Worm (Caenorhabditis elegans) whole organism, L4 larva: ENCODE measurements around the gene dnpp-1.
A peak's percentile ranks its signal among the peaks of the same experiment; 100 is the strongest.

Source experiments
- F10B5.3 ChIP-seq: sonication (generic microtip); optimal IDR thresholded peaks from 2 replicates; lab custom pipeline; 2016; ENCODE audit warnings: mild to moderate bottlenecking, missing genetic modification characterization, missing compliant biosample characterization
- F44E2.7 ChIP-seq: fragments of 200-800 bp; sonication (Bioruptor generic); IDR thresholded peaks from 2 replicates; pipeline ENCODE4 v2.1.2; 2022; ENCODE audit warnings: missing genetic modification characterization, missing compliant biosample characterization
- R02D3.7 ChIP-seq: fragments of 150-350 bp; sonication (generic microtip); optimal IDR thresholded peaks from 3 replicates; lab custom pipeline; 2014; ENCODE audit warnings: missing biosample characterization, missing genetic modification characterization
- T26A8.4 ChIP-seq: fragments of 200-800 bp; sonication (Bioruptor generic); IDR thresholded peaks from 2 replicates; pipeline ENCODE4 v1.3.6; 2022; ENCODE audit warnings: missing genetic modification characterization, missing compliant biosample characterization
- Y48G9A.11 ChIP-seq: fragments of 200-800 bp; sonication (Bioruptor generic); IDR thresholded peaks from 2 replicates; pipeline ENCODE4 v1.3.6; 2022; ENCODE audit warnings: missing genetic modification reagents, missing genetic modification characterization, missing compliant biosample characterization
- Y75B8A.6 ChIP-seq: fragments of 200-800 bp; sonication (Bioruptor generic); IDR thresholded peaks from 2 replicates; pipeline ENCODE4 v1.3.6; 2022; ENCODE audit warnings: missing genetic modification reagents, missing genetic modification characterization, missing compliant biosample characterization
- aha-1 ChIP-seq: fragments of 150-350 bp; peaks from one replicate; lab custom pipeline; 2014; ENCODE audit warnings: missing biosample characterization, missing genetic modification characterization
- aly-2 ChIP-seq: sonication (generic microtip); optimal IDR thresholded peaks from 2 replicates; lab custom pipeline; 2018; ENCODE audit warnings: missing biosample characterization, missing genetic modification characterization
- attf-4 ChIP-seq: sonication (generic microtip); optimal IDR thresholded peaks from 3 replicates; lab custom pipeline; 2017; ENCODE audit warnings: missing biosample characterization, missing genetic modification characterization
- ceh-28 ChIP-seq: fragments of 150-350 bp; optimal IDR thresholded peaks from 2 replicates; lab custom pipeline; 2014; ENCODE audit warnings: missing biosample characterization, missing genetic modification reagents, missing genetic modification characterization
- ceh-62 ChIP-seq: sonication (generic microtip); optimal IDR thresholded peaks from 2 replicates; lab custom pipeline; 2017; ENCODE audit warnings: missing biosample characterization, missing genetic modification characterization
- dmd-8 ChIP-seq: fragments of 200-800 bp; sonication (Bioruptor generic); IDR thresholded peaks from 2 replicates; pipeline ENCODE4 v1.3.6; 2022; ENCODE audit warnings: missing genetic modification characterization, missing compliant biosample characterization
- dmd-9 ChIP-seq: fragments of 200-800 bp; sonication (Bioruptor generic); IDR thresholded peaks from 2 replicates; pipeline ENCODE4 v1.3.6; 2022; ENCODE audit warnings: missing genetic modification reagents, missing genetic modification characterization, missing compliant biosample characterization
- dpl-1 ChIP-seq: fragments of 150-350 bp; optimal IDR thresholded peaks from 2 replicates; lab custom pipeline; 2014; ENCODE audit warnings: missing biosample characterization, missing genetic modification reagents, missing genetic modification characterization
- duxl-1 ChIP-seq: sonication (generic microtip); optimal IDR thresholded peaks from 2 replicates; lab custom pipeline; 2016; ENCODE audit warnings: mild to moderate bottlenecking, missing genetic modification characterization, moderate library complexity, missing compliant biosample characterization; ENCODE audit not compliant: poor library complexity
- egl-43 ChIP-seq: fragments of 200-800 bp; sonication (Bioruptor generic); IDR thresholded peaks from 2 replicates; pipeline ENCODE4 v1.3.6; 2022; ENCODE audit warnings: missing genetic modification reagents, missing genetic modification characterization, missing compliant biosample characterization
- fkh-10 ChIP-seq: fragments of 150-350 bp; optimal IDR thresholded peaks from 2 replicates; lab custom pipeline; 2014; ENCODE audit warnings: missing biosample characterization, missing genetic modification reagents, missing genetic modification characterization
- hlh-11 ChIP-seq: fragments of 200-800 bp; sonication (Bioruptor generic); optimal IDR thresholded peaks from 2 replicates; lab custom pipeline; 2018; ENCODE audit warnings: mild to moderate bottlenecking, missing genetic modification characterization, missing compliant biosample characterization
- hlh-30 ChIP-seq: sonication (generic microtip); optimal IDR thresholded peaks from 2 replicates; lab custom pipeline; 2017; ENCODE audit warnings: antibody characterized with exemption, mild to moderate bottlenecking, missing genetic modification characterization, missing compliant biosample characterization; ENCODE audit not compliant: insufficient read depth
- hmg-1.1 ChIP-seq: fragments of 200-800 bp; sonication (Bioruptor generic); IDR thresholded peaks from 2 replicates; pipeline ENCODE4 v1.3.6; 2022; ENCODE audit warnings: missing genetic modification reagents, missing genetic modification characterization, missing compliant biosample characterization
- jun-1 ChIP-seq: fragments of 150-350 bp; optimal IDR thresholded peaks from 2 replicates; lab custom pipeline; 2014; ENCODE audit warnings: missing biosample characterization, missing genetic modification reagents, missing genetic modification characterization
- lin-1 ChIP-seq: fragments of 200-800 bp; sonication (Bioruptor generic); IDR thresholded peaks from 2 replicates; pipeline ENCODE4 v1.3.6; 2022; ENCODE audit warnings: missing genetic modification reagents, missing genetic modification characterization, missing compliant biosample characterization
- lin-15B ChIP-seq: fragments of 150-350 bp; sonication (generic microtip); optimal IDR thresholded peaks from 3 replicates; lab custom pipeline; 2014; ENCODE audit warnings: missing biosample characterization, missing genetic modification characterization
- lin-39 ChIP-seq: fragments of 150-350 bp; optimal IDR thresholded peaks from 2 replicates; lab custom pipeline; 2014; ENCODE audit warnings: missing biosample characterization, missing genetic modification reagents, missing genetic modification characterization
- lir-3 ChIP-seq: sonication (generic microtip); optimal IDR thresholded peaks from 2 replicates; lab custom pipeline; 2016; ENCODE audit warnings: mild to moderate bottlenecking, missing genetic modification characterization, missing compliant biosample characterization
- madf-5 ChIP-seq, 2 experiments: fragments of 200-800 bp; sonication (Bioruptor generic); IDR thresholded peaks; 2 replicates each; pipeline ENCODE4 v1.3.6; 2022; ENCODE audit warnings: missing compliant biosample characterization in 2 of 2, missing genetic modification characterization in 2 of 2
- madf-9 ChIP-seq: fragments of 200-800 bp; sonication (Bioruptor generic); conservative IDR thresholded peaks from 2 replicates; pipeline ENCODE4 v1.3.6; 2022; ENCODE audit warnings: missing genetic modification reagents, missing genetic modification characterization, missing compliant biosample characterization
- mdl-1 ChIP-seq, 2 experiments: fragments of 150-350 bp in 1 of 2; sonication (generic microtip) in 1 of 2; optimal IDR thresholded peaks; 2 replicates each; lab custom pipeline; 2014 to 2017; ENCODE audit warnings: missing biosample characterization in 2 of 2, missing genetic modification characterization in 2 of 2
- mdt-29 ChIP-seq: fragments of 200-800 bp; sonication (Bioruptor generic); IDR thresholded peaks from 2 replicates; pipeline ENCODE4 v1.3.6; 2022; ENCODE audit warnings: missing genetic modification reagents, missing genetic modification characterization, missing compliant biosample characterization
- mes-2 ChIP-seq: sonication (generic microtip); optimal IDR thresholded peaks from 2 replicates; lab custom pipeline; 2016; ENCODE audit warnings: missing genotype, mild to moderate bottlenecking, missing genetic modification characterization, missing compliant biosample characterization; ENCODE audit not compliant: poor library complexity, severe bottlenecking
- mxl-3 ChIP-seq: fragments of 200-800 bp; sonication (Bioruptor generic); optimal IDR thresholded peaks from 2 replicates; lab custom pipeline; 2018; ENCODE audit warnings: mild to moderate bottlenecking, missing genetic modification characterization, missing compliant biosample characterization
- nhr-111 ChIP-seq: fragments of 200-800 bp; sonication (Bioruptor generic); optimal IDR thresholded peaks from 2 replicates; lab custom pipeline; 2018; ENCODE audit warnings: mild to moderate bottlenecking, missing genetic modification characterization, missing compliant biosample characterization
- nhr-28 ChIP-seq: fragments of 150-350 bp; optimal IDR thresholded peaks from 2 replicates; lab custom pipeline; 2014; ENCODE audit warnings: missing biosample characterization, missing genetic modification characterization
- nhr-42 ChIP-seq: fragments of 200-800 bp; sonication (Bioruptor generic); IDR thresholded peaks from 2 replicates; pipeline ENCODE4 v1.3.6; 2022; ENCODE audit warnings: missing genetic modification characterization, missing compliant biosample characterization
- nhr-48 ChIP-seq: sonication (generic microtip); optimal IDR thresholded peaks from 2 replicates; lab custom pipeline; 2016; ENCODE audit warnings: mild to moderate bottlenecking, missing genetic modification characterization, missing compliant biosample characterization
- nhr-76 ChIP-seq: fragments of 150-350 bp; optimal IDR thresholded peaks from 2 replicates; lab custom pipeline; 2014; ENCODE audit warnings: missing biosample characterization, missing genetic modification characterization
- nhr-77 ChIP-seq: fragments of 150-350 bp; optimal IDR thresholded peaks from 2 replicates; lab custom pipeline; 2014; ENCODE audit warnings: missing biosample characterization, missing genetic modification characterization
- pha-4 ChIP-seq, 2 experiments: fragments of 150-350 bp in 1 of 2; fragments of 200-800 bp in 1 of 2; sonication (Bioruptor generic) in 1 of 2; IDR thresholded peaks in 1 of 2; optimal IDR thresholded peaks in 1 of 2; 2 replicates each; pipeline versions ENCODE4 v1.3.6 to Lab custom; 2014 to 2022; ENCODE audit warnings: missing genetic modification characterization in 2 of 2, missing genetic modification reagents in 2 of 2, missing biosample characterization in 1 of 2, missing compliant biosample characterization in 1 of 2
- php-3 ChIP-seq: fragments of 200-800 bp; sonication (Bioruptor generic); IDR thresholded peaks from 2 replicates; pipeline ENCODE4 v1.3.6; 2022; ENCODE audit warnings: missing genetic modification reagents, missing genetic modification characterization, missing compliant biosample characterization
- pqm-1 ChIP-seq: sonication (generic microtip); optimal IDR thresholded peaks from 2 replicates; lab custom pipeline; 2017; ENCODE audit warnings: missing biosample characterization, missing genetic modification characterization
- saeg-2 ChIP-seq: fragments of 200-800 bp; sonication (Bioruptor generic); IDR thresholded peaks from 2 replicates; pipeline ENCODE4 v1.3.6; 2022; ENCODE audit warnings: missing genetic modification reagents, missing genetic modification characterization, missing compliant biosample characterization
- snpc-4 ChIP-seq: fragments of 150-350 bp; optimal IDR thresholded peaks from 2 replicates; lab custom pipeline; 2014; ENCODE audit warnings: missing biosample characterization, missing genetic modification characterization
- spr-1 ChIP-seq: sonication (generic microtip); optimal IDR thresholded peaks from 2 replicates; lab custom pipeline; 2016; ENCODE audit warnings: mild to moderate bottlenecking, missing genetic modification characterization, missing compliant biosample characterization
- spr-3 ChIP-seq: fragments of 200-800 bp; sonication (Bioruptor generic); optimal IDR thresholded peaks from 2 replicates; lab custom pipeline; 2018; ENCODE audit warnings: mild to moderate bottlenecking, missing genetic modification characterization, missing compliant biosample characterization
- tra-1 ChIP-seq: fragments of 200-800 bp; sonication (Bioruptor generic); IDR thresholded peaks from 2 replicates; pipeline ENCODE4 v1.3.6; 2022; ENCODE audit warnings: missing genetic modification reagents, missing genetic modification characterization, missing compliant biosample characterization
- unc-130 ChIP-seq: sonication (generic microtip); optimal IDR thresholded peaks from 2 replicates; lab custom pipeline; 2016; ENCODE audit warnings: missing genetic modification reagents, missing genetic modification characterization, missing compliant biosample characterization
- unc-39 ChIP-seq: sonication (generic microtip); optimal IDR thresholded peaks from 2 replicates; lab custom pipeline; 2017; ENCODE audit warnings: missing biosample characterization, missing genetic modification characterization
- zfp-2 ChIP-seq: sonication (generic microtip); optimal IDR thresholded peaks from 2 replicates; lab custom pipeline; 2016; ENCODE audit warnings: mild to moderate bottlenecking, missing genetic modification characterization, missing compliant biosample characterization
- zip-11 ChIP-seq: fragments of 200-800 bp; sonication (Bioruptor generic); IDR thresholded peaks from 2 replicates; pipeline ENCODE4 v1.3.6; 2022; ENCODE audit warnings: missing genetic modification characterization, missing compliant biosample characterization
- zip-2 ChIP-seq: fragments of 150-350 bp; optimal IDR thresholded peaks from 2 replicates; lab custom pipeline; 2014; ENCODE audit warnings: missing biosample characterization, missing genetic modification characterization
- ztf-11 ChIP-seq: fragments of 150-350 bp; optimal IDR thresholded peaks from 2 replicates; lab custom pipeline; 2014; ENCODE audit warnings: missing biosample characterization, missing genetic modification characterization
- ztf-7 ChIP-seq: fragments of 150-350 bp; optimal IDR thresholded peaks from 2 replicates; lab custom pipeline; 2014; ENCODE audit warnings: missing biosample characterization, missing genetic modification characterization

Gene dnpp-1

DNA sequence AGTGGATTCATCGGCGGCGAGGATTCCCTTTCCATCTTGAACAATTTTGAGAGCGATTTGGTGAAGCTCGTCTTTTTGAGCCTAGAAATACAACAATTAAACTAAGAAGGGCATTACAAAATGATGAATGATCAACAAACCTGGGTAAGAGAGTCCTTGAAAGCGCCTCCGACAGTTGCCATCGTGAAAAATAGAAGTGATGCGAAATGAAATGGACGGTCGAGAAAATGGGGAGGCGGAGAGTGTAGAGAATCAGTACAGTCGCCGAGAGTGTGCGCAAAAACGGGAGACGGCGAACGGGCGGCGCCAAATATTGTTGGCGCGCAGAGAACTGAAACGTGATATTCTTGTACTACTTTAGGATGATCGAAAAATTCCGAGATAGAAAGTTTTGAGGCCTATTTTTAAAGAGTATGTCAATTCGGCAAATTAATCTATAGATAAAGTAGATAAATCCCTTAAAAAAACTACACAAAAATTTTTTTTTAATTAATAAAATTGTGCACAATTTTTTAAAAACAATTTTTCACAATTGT is 12.6 kb upstream of the dnpp-1 start, which contains the start of gene aldo-2:
Gene aldo-2, minus strand, starts transcription at position 486 of the 536 bp plus-strand sequence.
- TF ChIP-seq hmg-1.1: no peak
- TF ChIP-seq zip-11: no peak
- no peak for TF ChIP-seq nhr-76 (tag; lab: Kevin White, UChicago)
- no peak for TF ChIP-seq unc-39 (tag; lab: Kevin White, UChicago)
- no peak for TF ChIP-seq lin-15B (tag; lab: Kevin White, UChicago)
- TF ChIP-seq nhr-77: no peak
- TF ChIP-seq nhr-111 (GFP tag; lab: Kevin White, UChicago): no peak
- TF ChIP-seq ceh-62 (tag; lab: Kevin White, UChicago): no peak
- no peak for TF ChIP-seq pqm-1 (tag; lab: Kevin White, UChicago)
- peak; percentile 12 for TF ChIP-seq mes-2 (tag; lab: Kevin White, UChicago)
- no peak for TF ChIP-seq R02D3.7
- no peak for TF ChIP-seq F10B5.3
- no peak for TF ChIP-seq dmd-9 (GFP tag; lab: Robert Waterston, UW)
- TF ChIP-seq unc-130 (GFP tag; lab: Kevin White, UChicago): peak; percentile 63
- TF ChIP-seq duxl-1: no peak
- TF ChIP-seq madf-9: peak; percentile 40; the same call in 1 of the 2 replicates
- TF ChIP-seq fkh-10 (GFP tag; lab: Kevin White, UChicago): no peak
- TF ChIP-seq Y48G9A.11 (GFP tag; lab: Robert Waterston, UW): peak; percentile 37; the same call in 1 of the 2 replicates
- no peak for TF ChIP-seq lin-1 (GFP tag; lab: Robert Waterston, UW)
- TF ChIP-seq jun-1 (tag; lab: Kevin White, UChicago): no peak
- TF ChIP-seq hlh-30 (tag; lab: Kevin White, UChicago): peak; percentile 36
- no peak for TF ChIP-seq T26A8.4 (GFP tag; lab: Robert Waterston, UW)
- no peak for TF ChIP-seq aly-2 (tag; lab: Kevin White, UChicago)
- no peak for TF ChIP-seq mdt-29 (GFP tag; lab: Robert Waterston, UW)
- no peak for TF ChIP-seq zip-2 (tag; lab: Kevin White, UChicago)
- no peak for TF ChIP-seq madf-5 (GFP tag; IDR thresholded peaks at IDR 0.05; lab: Robert Waterston, UW)
- no peak for TF ChIP-seq saeg-2 (GFP tag; lab: Robert Waterston, UW)
- no peak for TF ChIP-seq php-3 (GFP tag; lab: Robert Waterston, UW)
- no peak for TF ChIP-seq pha-4 (GFP tag; IDR thresholded peaks at IDR 0.05; lab: Robert Waterston, UW)
- no peak for TF ChIP-seq pha-4 (tag; optimal IDR thresholded peaks at IDR 0.05; lab: Kevin White, UChicago)
- TF ChIP-seq lin-39 (tag; lab: Kevin White, UChicago): no peak
- no peak for TF ChIP-seq nhr-48
- 0 out of 2 replicates have a peak, but pooled peaks have one; percentile 11 for TF ChIP-seq tra-1 (GFP tag; lab: Robert Waterston, UW)
- TF ChIP-seq attf-4 (tag; lab: Kevin White, UChicago): no peak
- peak in 1 of 2 experiments; percentile 21 for TF ChIP-seq mdl-1 (tag; optimal IDR thresholded peaks at IDR 0.05; lab: Kevin White, UChicago)
- TF ChIP-seq mxl-3: peak; percentile 43
- TF ChIP-seq zfp-2 (tag; lab: Kevin White, UChicago): no peak
- TF ChIP-seq dpl-1 (GFP tag; lab: Kevin White, UChicago): peak; percentile 28
- no peak for TF ChIP-seq aha-1
- TF ChIP-seq egl-43 (GFP tag; lab: Robert Waterston, UW): peak; percentile 59; the same call in 1 of the 2 replicates
- peak; percentile 7 for TF ChIP-seq nhr-28 (tag; lab: Kevin White, UChicago)
- no peak for TF ChIP-seq nhr-42 (GFP tag; lab: Robert Waterston, UW)
- TF ChIP-seq ztf-7 (tag; lab: Kevin White, UChicago): no peak
- TF ChIP-seq F44E2.7 (GFP tag; lab: Robert Waterston, UW): no peak
- no peak for TF ChIP-seq lir-3 (tag; lab: Kevin White, UChicago)
- no peak for TF ChIP-seq snpc-4 (tag; lab: Kevin White, UChicago)
- no peak for TF ChIP-seq ceh-28 (tag; lab: Kevin White, UChicago)
- no peak for TF ChIP-seq Y75B8A.6
- no peak for TF ChIP-seq spr-1
- TF ChIP-seq ztf-11 (tag; lab: Kevin White, UChicago): no peak
- TF ChIP-seq hlh-11: peak; percentile 32
- no peak for TF ChIP-seq spr-3 (GFP tag; lab: Kevin White, UChicago)
- no peak for TF ChIP-seq dmd-8 (GFP tag; lab: Robert Waterston, UW)
